Fruit fly (Drosophila melanogaster) whole organism, embryonic: ENCODE measurements around the gene zetaCOP.

Source experiments
- CG10543 ChIP-seq: fragments of 200-800 bp; sonication (Bioruptor generic); optimal IDR thresholded peaks from 3 replicates; lab custom pipeline; 2017; ENCODE audit warnings: missing biosample characterization, mild to moderate bottlenecking, missing genetic modification characterization, moderate library complexity
- CG10565 ChIP-seq: fragments of 200-800 bp; sonication (Bioruptor generic); optimal IDR thresholded peaks from 3 replicates; lab custom pipeline; 2016; ENCODE audit warnings: missing biosample characterization, mild to moderate bottlenecking, missing genetic modification characterization
- CG10979 ChIP-seq: fragments of 200-800 bp; sonication (Bioruptor generic); optimal IDR thresholded peaks from 2 replicates; lab custom pipeline; 2018; ENCODE audit warnings: missing biosample characterization, mild to moderate bottlenecking, missing genetic modification characterization, moderate library complexity
- CG12299 ChIP-seq: fragments of 200-800 bp; sonication (Bioruptor generic); optimal IDR thresholded peaks from 2 replicates; lab custom pipeline; 2018; ENCODE audit warnings: missing biosample characterization, mild to moderate bottlenecking, missing genetic modification characterization
- CG14014 ChIP-seq: fragments of 200-800 bp; sonication (Bioruptor generic); IDR thresholded peaks from 2 replicates; pipeline ENCODE4 v1.3.6; 2022; ENCODE audit warnings: missing biosample characterization, missing genetic modification characterization
- CG14050 ChIP-seq: fragments of 200-800 bp; sonication (Bioruptor generic); IDR thresholded peaks from 3 replicates; pipeline ENCODE4 v1.3.6; 2022; ENCODE audit warnings: missing biosample characterization, missing genetic modification characterization
- CG16813 ChIP-seq: fragments of 200-800 bp; sonication (Bioruptor generic); IDR thresholded peaks from 3 replicates; pipeline ENCODE4 v1.3.6; 2022; ENCODE audit warnings: missing biosample characterization, missing genetic modification characterization; ENCODE audit not compliant: partially characterized antibody
- CG17385 ChIP-seq: fragments of 200-800 bp; sonication (Bioruptor generic); optimal IDR thresholded peaks from 3 replicates; lab custom pipeline; 2018; ENCODE audit warnings: missing biosample characterization, mild to moderate bottlenecking, missing genetic modification characterization
- CG17802 ChIP-seq: fragments of 200-800 bp; sonication (Bioruptor generic); optimal IDR thresholded peaks from 2 replicates; lab custom pipeline; 2018; ENCODE audit warnings: missing biosample characterization, mild to moderate bottlenecking, missing genetic modification characterization, moderate library complexity
- CG1832 ChIP-seq: fragments of 200-800 bp; sonication (Bioruptor generic); optimal IDR thresholded peaks from 2 replicates; lab custom pipeline; 2017; ENCODE audit warnings: missing biosample characterization, mild to moderate bottlenecking, missing genetic modification characterization, inconsistent platforms
- CG18599 ChIP-seq: fragments of 200-800 bp; sonication (Bioruptor generic); optimal IDR thresholded peaks from 3 replicates; lab custom pipeline; 2017; ENCODE audit warnings: missing biosample characterization, missing genetic modification characterization, mild to moderate bottlenecking, moderate library complexity, missing genetic modification reagents
- CG2120 ChIP-seq: fragments of 200-800 bp; sonication (Bioruptor generic); optimal IDR thresholded peaks from 3 replicates; lab custom pipeline; 2016; ENCODE audit warnings: missing biosample characterization, missing genetic modification characterization
- CG30020 ChIP-seq: fragments of 200-800 bp; optimal IDR thresholded peaks from 2 replicates; lab custom pipeline; 2019; ENCODE audit warnings: missing biosample characterization, mild to moderate bottlenecking, missing genetic modification characterization, moderate library complexity
- CG3065 ChIP-seq: fragments of 200-800 bp; sonication (Bioruptor generic); optimal IDR thresholded peaks from 2 replicates; lab custom pipeline; 2016; ENCODE audit warnings: missing biosample characterization, missing genetic modification characterization
- CG31441 ChIP-seq: fragments of 200-800 bp; sonication (Bioruptor generic); IDR thresholded peaks from 2 replicates; pipeline ENCODE4 v1.3.6; 2022; ENCODE audit warnings: missing biosample characterization, missing genetic modification characterization
- CG32532 ChIP-seq: fragments of 200-800 bp; sonication (Bioruptor generic); IDR thresholded peaks from 2 replicates; pipeline ENCODE4 v1.3.6; 2022; ENCODE audit warnings: missing biosample characterization, missing genetic modification characterization
- CG32767 ChIP-seq: fragments of 200-800 bp; sonication (Bioruptor generic); IDR thresholded peaks from 2 replicates; pipeline ENCODE4 v1.3.6; 2022; ENCODE audit warnings: missing biosample characterization, missing genetic modification characterization
- CG4404 ChIP-seq: fragments of 200-800 bp; sonication (Bioruptor generic); IDR thresholded peaks from 2 replicates; pipeline ENCODE4 v1.3.6; 2022; ENCODE audit warnings: missing biosample characterization, missing genetic modification characterization
- CG4730 ChIP-seq: fragments of 200-800 bp; sonication (Bioruptor generic); IDR thresholded peaks from 2 replicates; pipeline ENCODE4 v1.3.6; 2022; ENCODE audit warnings: missing biosample characterization, missing genetic modification characterization
- CG5953 ChIP-seq: fragments of 200-800 bp; sonication (Bioruptor generic); IDR thresholded peaks from 2 replicates; pipeline ENCODE4 v1.3.6; 2022; ENCODE audit warnings: missing biosample characterization, missing genetic modification characterization
- CG7786 ChIP-seq: fragments of 200-800 bp; sonication (Bioruptor generic); optimal IDR thresholded peaks from 2 replicates; lab custom pipeline; 2016; ENCODE audit warnings: missing biosample characterization, missing genetic modification characterization
- CG9215 ChIP-seq: fragments of 200-800 bp; sonication (Bioruptor generic); IDR thresholded peaks from 2 replicates; pipeline ENCODE4 v1.3.6; 2022; ENCODE audit warnings: missing biosample characterization, missing genetic modification characterization
- CG9437 ChIP-seq: fragments of 200-800 bp; sonication (Bioruptor generic); optimal IDR thresholded peaks from 2 replicates; lab custom pipeline; 2018; ENCODE audit warnings: missing biosample characterization, mild to moderate bottlenecking, missing genetic modification characterization
- CG9797 ChIP-seq: fragments of 200-800 bp; sonication (Bioruptor generic); optimal IDR thresholded peaks from 3 replicates; lab custom pipeline; 2018; ENCODE audit warnings: missing biosample characterization, mild to moderate bottlenecking, missing genetic modification characterization
- CG9932 ChIP-seq: fragments of 200-800 bp; sonication (Bioruptor generic); IDR thresholded peaks from 2 replicates; pipeline ENCODE4 v1.3.6; 2022; ENCODE audit warnings: missing biosample characterization, missing genetic modification characterization
- Doc2 ChIP-seq: fragments of 200-800 bp; sonication (Bioruptor generic); IDR thresholded peaks from 2 replicates; pipeline ENCODE4 v1.3.6; 2022; ENCODE audit warnings: missing biosample characterization, missing genetic modification characterization
- Fer1 ChIP-seq: fragments of 200-800 bp; sonication (Bioruptor generic); optimal IDR thresholded peaks from 2 replicates; lab custom pipeline; 2017; ENCODE audit warnings: missing biosample characterization, mild to moderate bottlenecking, missing genetic modification characterization
- Fer3 ChIP-seq: fragments of 200-800 bp; sonication (Bioruptor generic); optimal IDR thresholded peaks from 2 replicates; lab custom pipeline; 2018; ENCODE audit warnings: missing biosample characterization, mild to moderate bottlenecking, missing genetic modification characterization, moderate library complexity
- H2.0 ChIP-seq: fragments of 200-800 bp; sonication (Bioruptor generic); IDR thresholded peaks from 2 replicates; pipeline ENCODE4 v1.3.6; 2022; ENCODE audit warnings: missing biosample characterization, missing genetic modification characterization
- Hand ChIP-seq: fragments of 200-800 bp; sonication (Bioruptor generic); optimal IDR thresholded peaks from 2 replicates; lab custom pipeline; 2017; ENCODE audit warnings: mild to moderate bottlenecking, missing biosample characterization, missing genetic modification reagents, missing genetic modification characterization
- Sox100B ChIP-seq: fragments of 200-800 bp; sonication (Bioruptor generic); optimal IDR thresholded peaks from 3 replicates; lab custom pipeline; 2018; ENCODE audit warnings: missing biosample characterization, mild to moderate bottlenecking, missing genetic modification characterization
- corto ChIP-seq: fragments of 200-800 bp; sonication (Bioruptor generic); optimal IDR thresholded peaks from 2 replicates; lab custom pipeline; 2016; ENCODE audit warnings: missing biosample characterization, mild to moderate bottlenecking, missing genetic modification characterization, moderate library complexity
- emc ChIP-seq: fragments of 200-800 bp; sonication (Bioruptor generic); optimal IDR thresholded peaks from 2 replicates; lab custom pipeline; 2016; ENCODE audit warnings: missing biosample characterization, missing genetic modification characterization
- fd3F ChIP-seq: fragments of 200-800 bp; sonication (Bioruptor generic); optimal IDR thresholded peaks from 2 replicates; lab custom pipeline; 2018; ENCODE audit warnings: missing biosample characterization, mild to moderate bottlenecking, missing genetic modification characterization, moderate library complexity
- fd96Cb ChIP-seq: fragments of 200-800 bp; sonication (Bioruptor generic); optimal IDR thresholded peaks from 2 replicates; lab custom pipeline; 2018; ENCODE audit warnings: missing biosample characterization, mild to moderate bottlenecking, missing genetic modification characterization, moderate library complexity
- grau ChIP-seq: fragments of 200-800 bp; optimal IDR thresholded peaks from 3 replicates; lab custom pipeline; 2019; ENCODE audit warnings: missing biosample characterization, mild to moderate bottlenecking, missing genetic modification characterization, moderate library complexity
- gsb ChIP-seq: fragments of 200-800 bp; sonication (Bioruptor generic); IDR thresholded peaks from 2 replicates; pipeline ENCODE4 v1.3.6; 2022; ENCODE audit warnings: missing biosample characterization, missing genetic modification characterization
- hth ChIP-seq: fragments of >200 bp; optimal IDR thresholded peaks from 2 replicates; lab custom pipeline; 2017; ENCODE audit warnings: inconsistent platforms
- jigr1 ChIP-seq: fragments of 200-800 bp; sonication (Bioruptor generic); IDR thresholded peaks from 3 replicates; pipeline ENCODE4 v1.3.6; 2022; ENCODE audit warnings: missing biosample characterization, missing genetic modification characterization
- pnt ChIP-seq: fragments of 200-800 bp; sonication (Bioruptor generic); optimal IDR thresholded peaks from 3 replicates; lab custom pipeline; 2016; ENCODE audit warnings: missing biosample characterization, missing genetic modification characterization
- pzg ChIP-seq: fragments of 200-800 bp; sonication (Bioruptor generic); optimal IDR thresholded peaks from 3 replicates; lab custom pipeline; 2018; ENCODE audit warnings: missing biosample characterization, mild to moderate bottlenecking, missing genetic modification characterization, moderate library complexity
- ro ChIP-seq: fragments of 200-800 bp; sonication (Bioruptor generic); IDR thresholded peaks from 2 replicates; pipeline ENCODE4 v1.3.6; 2022; ENCODE audit warnings: missing biosample characterization, missing genetic modification characterization
- salm ChIP-seq: fragments of 200-800 bp; sonication (Bioruptor generic); optimal IDR thresholded peaks from 2 replicates; lab custom pipeline; 2018; ENCODE audit warnings: missing biosample characterization, mild to moderate bottlenecking, missing genetic modification characterization
- slbo ChIP-seq: fragments of 200-800 bp; sonication (Bioruptor generic); IDR thresholded peaks from 2 replicates; pipeline ENCODE4 v1.3.6; 2022; ENCODE audit warnings: missing biosample characterization, missing genetic modification characterization
- sob ChIP-seq: fragments of 200-800 bp; sonication (Bioruptor generic); IDR thresholded peaks from 2 replicates; pipeline ENCODE4 v1.3.6; 2022; ENCODE audit warnings: missing biosample characterization, missing genetic modification characterization
- sqz ChIP-seq: fragments of 200-800 bp; sonication (Bioruptor generic); optimal IDR thresholded peaks from 3 replicates; lab custom pipeline; 2018; ENCODE audit warnings: missing biosample characterization, mild to moderate bottlenecking, missing genetic modification characterization
- tgo ChIP-seq: fragments of 200-800 bp; sonication (Bioruptor generic); IDR thresholded peaks from 3 replicates; pipeline ENCODE4 v1.3.6; 2022; ENCODE audit warnings: missing biosample characterization, missing genetic modification characterization
- trem ChIP-seq: fragments of 200-800 bp; optimal IDR thresholded peaks from 3 replicates; lab custom pipeline; 2019; ENCODE audit warnings: missing biosample characterization, mild to moderate bottlenecking, missing genetic modification characterization, moderate library complexity
- wek ChIP-seq: fragments of 200-800 bp; sonication (Bioruptor generic); optimal IDR thresholded peaks from 3 replicates; lab custom pipeline; 2018; ENCODE audit warnings: missing biosample characterization, mild to moderate bottlenecking, missing genetic modification characterization, moderate library complexity

zetaCOP gene

dm6 chr3L:16659959-16660870, 13.1 kb downstream of the zetaCOP start (continued):
- TF ChIP-seq emc (GFP tag; lab: Kevin White, UChicago) (peak; percentile 86), pnt (peak; percentile 93), CG10543 (peak; percentile 96), gsb (GFP tag; lab: Robert Waterston, UW) (peak; percentile 91), sob (GFP tag; lab: Robert Waterston, UW) (peak; percentile 96), jigr1 (GFP tag; lab: Robert Waterston, UW) (peak; percentile 93), CG30020 (tag; lab: Kevin White, UChicago) (peak; percentile 77), slbo (GFP tag; lab: Robert Waterston, UW) (peak; percentile 96), CG2120 (peak; percentile 94), CG14050 (GFP tag; lab: Robert Waterston, UW) (peak; percentile 91), fd96Cb (tag; lab: Kevin White, UChicago) (peak; percentile 98), pzg (peak; percentile 16), CG4404 (GFP tag; lab: Robert Waterston, UW) (peak; percentile 88), CG32532 (GFP tag; lab: Robert Waterston, UW) (peak; percentile 94), CG10565 (GFP tag; lab: Kevin White, UChicago) (peak; percentile 85), fd3F (peak; percentile 94), CG17802 (tag; lab: Kevin White, UChicago) (peak; percentile 85), CG5953 (GFP tag; lab: Robert Waterston, UW) (peak; percentile 92), CG17385 (GFP tag; lab: Kevin White, UChicago) (peak; percentile 94), CG4730 (GFP tag; lab: Robert Waterston, UW) (peak; percentile 90), hth (lab: Kevin White, UChicago) (no peak), CG3065 (GFP tag; lab: Kevin White, UChicago) (peak; percentile 89), Sox100B (GFP tag; lab: Kevin White, UChicago) (peak; percentile 99), CG9932 (GFP tag; lab: Robert Waterston, UW) (peak; percentile 91), CG7786 (GFP tag; lab: Kevin White, UChicago) (peak; percentile 86), CG14014 (GFP tag; lab: Robert Waterston, UW) (peak; percentile 94), CG18599 (GFP tag; lab: Kevin White, UChicago) (peak; percentile 98), CG1832 (GFP tag; lab: Kevin White, UChicago) (peak; percentile 48), corto (GFP tag; lab: Kevin White, UChicago) (peak; percentile 86), H2.0 (GFP tag; lab: Robert Waterston, UW) (peak; percentile 91), CG9215 (GFP tag; lab: Robert Waterston, UW) (peak; percentile 93), Hand (GFP tag; lab: Kevin White, UChicago) (peak; percentile 95), CG31441 (GFP tag; lab: Robert Waterston, UW) (peak; percentile 99), Fer1 (GFP tag; lab: Kevin White, UChicago) (peak; percentile 97), trem (tag; lab: Kevin White, UChicago) (peak; percentile 95), sqz (GFP tag; lab: Kevin White, UChicago) (peak; percentile 91), CG10979 (tag; lab: Kevin White, UChicago) (peak; percentile 98), Fer3 (tag; lab: Kevin White, UChicago) (peak; percentile 95), CG16813 (GFP tag; lab: Robert Waterston, UW) (no peak), CG32767 (GFP tag; lab: Robert Waterston, UW) (peak; percentile 95), CG9797 (GFP tag; lab: Kevin White, UChicago) (peak; percentile 44), wek (GFP tag; lab: Kevin White, UChicago) (peak; percentile 77), ro (GFP tag; lab: Robert Waterston, UW) (peak; percentile 82), grau (tag; lab: Kevin White, UChicago) (peak; percentile 94), CG9437 (GFP tag; lab: Kevin White, UChicago) (peak; percentile 96), salm (tag; lab: Kevin White, UChicago) (peak; percentile 95), tgo (GFP tag; lab: Robert Waterston, UW) (peak; percentile 95), CG12299 (peak; percentile 95), Doc2 (GFP tag; lab: Robert Waterston, UW) (peak; percentile 82)
